Fruit fly (Drosophila melanogaster): ENCODE results near the gene CG11983.

The CG11983 gene

DNA sequence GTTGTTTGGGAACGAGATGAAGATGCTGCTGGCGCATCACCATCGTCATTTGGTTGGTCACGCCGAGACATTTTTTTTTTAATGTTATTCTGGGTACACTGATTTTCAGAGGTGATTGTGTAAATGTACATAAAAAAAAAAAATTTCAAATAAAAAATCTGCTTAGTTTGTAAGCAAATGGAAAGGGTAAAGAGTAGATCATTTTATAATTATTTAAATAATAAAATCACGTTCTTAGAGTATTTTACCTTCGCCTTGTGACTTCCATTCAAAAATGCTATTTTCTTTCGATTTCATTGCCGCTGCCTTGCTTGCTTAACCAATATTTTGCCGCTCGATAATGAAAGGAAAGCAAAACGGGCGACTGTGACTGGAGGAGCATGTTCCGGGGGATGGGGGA is 29.4 kb upstream of the CG11983 start (continued):
- TF ChIP-seq Stat92E (GFP tag; optimal IDR thresholded peaks at IDR 0.05) (no peak), pfk (GFP tag; optimal IDR thresholded peaks at IDR 0.05) (no peak), crc (GFP tag; optimal IDR thresholded peaks at IDR 0.05) (no peak), Aef1 (GFP tag; IDR thresholded peaks at IDR 0.05) (no peak), trem (tag; optimal IDR thresholded peaks at IDR 0.05) (no peak), Gug (GFP tag; IDR thresholded peaks at IDR 0.05) (no peak), Elba2 (GFP tag; optimal IDR thresholded peaks at IDR 0.05) (no peak), D (optimal IDR thresholded peaks at IDR 0.05) (no peak), D (GFP tag; optimal IDR thresholded peaks at IDR 0.05) (peak; percentile 50), CG12236 (GFP tag; optimal IDR thresholded peaks at IDR 0.05) (no peak), nau (GFP tag; optimal IDR thresholded peaks at IDR 0.05) (no peak), toy (GFP tag; IDR thresholded peaks at IDR 0.05) (no peak), tin (GFP tag; optimal IDR thresholded peaks at IDR 0.05) (peak; percentile 8), D19A (tag; optimal IDR thresholded peaks at IDR 0.05) (peak; percentile 82), CG14710 (tag; optimal IDR thresholded peaks at IDR 0.05) (peak; percentile 22), HLHmδ (GFP tag; optimal IDR thresholded peaks at IDR 0.05) (no peak), Hr78 (GFP tag; optimal IDR thresholded peaks at IDR 0.05) (no peak), sc (optimal IDR thresholded peaks at IDR 0.05) (no peak), sc (GFP tag; optimal IDR thresholded peaks at IDR 0.05) (peak; percentile 3), CG1024 (GFP tag; IDR thresholded peaks at IDR 0.05) (peak; percentile 22; the same call in 1 of the 2 replicates), CG11723 (GFP tag; optimal IDR thresholded peaks at IDR 0.05) (no peak), CG8924 (tag; optimal IDR thresholded peaks at IDR 0.05) (peak; percentile 1), CG3726 (GFP tag; IDR thresholded peaks at IDR 0.05) (no peak), CG15601 (tag; optimal IDR thresholded peaks at IDR 0.05) (peak; percentile 50), Max (GFP tag; optimal IDR thresholded peaks at IDR 0.05) (no peak), CG8765 (GFP tag; IDR thresholded peaks at IDR 0.05) (no peak), CG10543 (GFP tag; optimal IDR thresholded peaks at IDR 0.05) (no peak), Bgb (GFP tag; IDR thresholded peaks at IDR 0.05; ENCODE audit: partially characterized antibody) (no peak), CG34376 (GFP tag; optimal IDR thresholded peaks at IDR 0.05) (no peak), fd3F (GFP tag; optimal IDR thresholded peaks at IDR 0.05) (no peak), eve (GFP tag; optimal IDR thresholded peaks at IDR 0.05) (peak in 1 of 2 experiments; percentile 20), Mad (GFP tag; optimal IDR thresholded peaks at IDR 0.05) (no peak), chinmo (GFP tag; IDR thresholded peaks at IDR 0.05; ENCODE audit: partially characterized antibody) (no peak), CG9437 (GFP tag; optimal IDR thresholded peaks at IDR 0.05) (peak; percentile 14), CG11456 (GFP tag; IDR thresholded peaks at IDR 0.05) (no peak), slbo (GFP tag; IDR thresholded peaks at IDR 0.05) (no peak), CG10267 (tag; optimal IDR thresholded peaks at IDR 0.05) (peak; percentile 35), GATAe (GFP tag; conservative IDR thresholded peaks at IDR 0.05) (no peak), ind (GFP tag; optimal IDR thresholded peaks at IDR 0.05) (no peak), Dek (tag; optimal IDR thresholded peaks at IDR 0.05) (no peak), CG4282 (GFP tag; optimal IDR thresholded peaks at IDR 0.05) (no peak), gt (GFP tag; IDR thresholded peaks at IDR 0.05) (no peak), hb (GFP tag; IDR thresholded peaks at IDR 0.05; ENCODE audit: partially characterized antibody) (no peak), CG14050 (GFP tag; IDR thresholded peaks at IDR 0.05) (0 out of 3 replicates have a peak, but pooled peaks have one; percentile 15), CG7839 (tag; optimal IDR thresholded peaks at IDR 0.05) (peak; percentile 35), CG12659 (GFP tag; optimal IDR thresholded peaks at IDR 0.05) (no peak), fd96Cb (tag; optimal IDR thresholded peaks at IDR 0.05) (peak; percentile 58), CG7271 (tag; optimal IDR thresholded peaks at IDR 0.05) (no peak), caup (GFP tag; optimal IDR thresholded peaks at IDR 0.05; ENCODE audit: severe bottlenecking) (no peak), CG11093 (GFP tag; IDR thresholded peaks at IDR 0.05) (0 out of 3 replicates have a peak, but pooled peaks have one; percentile 50), CG4854 (GFP tag; optimal IDR thresholded peaks at IDR 0.05) (no peak)

Data from whole organism, embryonic.